Worm (Caenorhabditis elegans) whole organism, L3 larva: ENCODE data around the gene F46B3.16.

Experiments used
- R02D3.7 ChIP-seq: fragments of 150-350 bp; optimal IDR thresholded peaks from 2 replicates; lab custom pipeline; 2014; ENCODE audit warnings: missing biosample characterization, missing genetic modification characterization
- ZK546.5 ChIP-seq: sonication (generic microtip); optimal IDR thresholded peaks from 2 replicates; lab custom pipeline; 2017; ENCODE audit warnings: missing biosample characterization, missing genetic modification characterization
- aly-2 ChIP-seq: fragments of 150-350 bp; optimal IDR thresholded peaks from 2 replicates; lab custom pipeline; 2014; ENCODE audit warnings: missing biosample characterization, missing genetic modification characterization
- ama-1 ChIP-seq: fragments of 150-350 bp; optimal IDR thresholded peaks from 2 replicates; lab custom pipeline; 2018
- ceh-16 ChIP-seq: sonication (generic microtip); optimal IDR thresholded peaks from 2 replicates; lab custom pipeline; 2017; ENCODE audit warnings: missing biosample characterization, missing genetic modification characterization
- ceh-28 ChIP-seq: fragments of 150-350 bp; optimal IDR thresholded peaks from 2 replicates; lab custom pipeline; 2014; ENCODE audit warnings: missing biosample characterization, missing genetic modification reagents, missing genetic modification characterization
- ceh-82 ChIP-seq: fragments of 150-350 bp; optimal IDR thresholded peaks from 2 replicates; lab custom pipeline; 2014; ENCODE audit warnings: missing biosample characterization, missing genetic modification characterization
- ceh-9 ChIP-seq: sonication (generic microtip); optimal IDR thresholded peaks from 2 replicates; lab custom pipeline; 2018; ENCODE audit warnings: missing biosample characterization, missing genetic modification characterization
- daf-12 ChIP-seq: fragments of 150-350 bp; optimal IDR thresholded peaks from 2 replicates; lab custom pipeline; 2014; ENCODE audit warnings: missing biosample characterization, missing genetic modification reagents, missing genetic modification characterization
- egl-5 ChIP-seq: fragments of 150-350 bp; optimal IDR thresholded peaks from 2 replicates; lab custom pipeline; 2017; ENCODE audit warnings: missing biosample characterization, missing genetic modification reagents, missing genetic modification characterization, inconsistent platforms
- elt-1 ChIP-seq: fragments of 150-350 bp; optimal IDR thresholded peaks from 2 replicates; lab custom pipeline; 2014; ENCODE audit warnings: missing biosample characterization, missing genetic modification characterization
- elt-2 ChIP-seq: sonication (generic microtip); optimal IDR thresholded peaks from 2 replicates; lab custom pipeline; 2016; ENCODE audit warnings: missing genetic modification reagents, mild to moderate bottlenecking, missing genetic modification characterization, missing compliant biosample characterization
- eor-1 ChIP-seq, 2 experiments: fragments of 150-350 bp; optimal IDR thresholded peaks; 2 replicates each; lab custom pipeline; 2014 to 2018; ENCODE audit warnings: missing biosample characterization in 2 of 2, missing genetic modification characterization in 2 of 2
- fkh-10 ChIP-seq: sonication (generic microtip); optimal IDR thresholded peaks from 2 replicates; lab custom pipeline; 2017; ENCODE audit warnings: missing biosample characterization, missing genetic modification reagents, missing genetic modification characterization
- fkh-2 ChIP-seq: fragments of 150-350 bp; optimal IDR thresholded peaks from 2 replicates; lab custom pipeline; 2014; ENCODE audit warnings: missing biosample characterization, missing genetic modification reagents, missing genetic modification characterization
- fos-1 ChIP-seq: fragments of 150-350 bp; optimal IDR thresholded peaks from 2 replicates; lab custom pipeline; 2014; ENCODE audit warnings: missing biosample characterization, missing genetic modification characterization
- hmg-11 ChIP-seq: sonication (generic microtip); optimal IDR thresholded peaks from 2 replicates; lab custom pipeline; 2016; ENCODE audit warnings: missing genetic modification characterization, missing compliant biosample characterization
- lin-15B ChIP-seq: fragments of 150-350 bp; optimal IDR thresholded peaks from 2 replicates; lab custom pipeline; 2014; ENCODE audit warnings: missing biosample characterization, missing genetic modification characterization
- lin-39 ChIP-seq: fragments of 150-350 bp; optimal IDR thresholded peaks from 2 replicates; lab custom pipeline; 2018; ENCODE audit warnings: missing biosample characterization, missing genetic modification reagents, missing genetic modification characterization
- lsy-12 ChIP-seq: sonication (generic microtip); optimal IDR thresholded peaks from 2 replicates; lab custom pipeline; 2016; ENCODE audit warnings: mild to moderate bottlenecking, missing genetic modification characterization, missing compliant biosample characterization
- nfya-1 ChIP-seq: sonication (generic microtip); optimal IDR thresholded peaks from 2 replicates; lab custom pipeline; 2017; ENCODE audit warnings: missing genetic modification characterization, mild to moderate bottlenecking, missing compliant biosample characterization, antibody characterized with exemption, moderate library complexity; ENCODE audit not compliant: insufficient read depth
- nhr-11 ChIP-seq: fragments of 150-350 bp; optimal IDR thresholded peaks from 2 replicates; lab custom pipeline; 2014; ENCODE audit warnings: missing biosample characterization, missing genetic modification characterization
- nhr-23 ChIP-seq: fragments of 150-350 bp; optimal IDR thresholded peaks from 2 replicates; lab custom pipeline; 2014; ENCODE audit warnings: missing biosample characterization, missing genetic modification reagents, missing genetic modification characterization
- nhr-237 ChIP-seq: fragments of 150-350 bp; optimal IDR thresholded peaks from 2 replicates; lab custom pipeline; 2014; ENCODE audit warnings: missing biosample characterization, missing genetic modification characterization
- nhr-25 ChIP-seq: sonication (generic microtip); optimal IDR thresholded peaks from 2 replicates; lab custom pipeline; 2017; ENCODE audit warnings: missing biosample characterization, missing genetic modification characterization
- nhr-28 ChIP-seq: fragments of 150-350 bp; optimal IDR thresholded peaks from 2 replicates; lab custom pipeline; 2014; ENCODE audit warnings: missing biosample characterization, missing genetic modification characterization
- nhr-67 ChIP-seq: fragments of 150-350 bp; optimal IDR thresholded peaks from 2 replicates; lab custom pipeline; 2014; ENCODE audit warnings: missing biosample characterization, missing genetic modification characterization
- nhr-76 ChIP-seq: fragments of 150-350 bp; sonication (generic microtip); optimal IDR thresholded peaks from 5 replicates; lab custom pipeline; 2014; ENCODE audit warnings: missing biosample characterization, missing genetic modification characterization
- nhr-77 ChIP-seq: fragments of 150-350 bp; optimal IDR thresholded peaks from 2 replicates; lab custom pipeline; 2014; ENCODE audit warnings: missing biosample characterization, missing genetic modification characterization
- sea-2 ChIP-seq: fragments of 150-350 bp; sonication (generic microtip); optimal IDR thresholded peaks from 4 replicates; lab custom pipeline; 2014; ENCODE audit warnings: missing biosample characterization, missing genetic modification reagents, missing genetic modification characterization
- skn-1 ChIP-seq: fragments of 150-350 bp; optimal IDR thresholded peaks from 2 replicates; lab custom pipeline; 2014; ENCODE audit warnings: missing biosample characterization, missing genetic modification characterization
- snpc-4 ChIP-seq: fragments of 150-350 bp; optimal IDR thresholded peaks from 2 replicates; lab custom pipeline; 2014; ENCODE audit warnings: missing biosample characterization, missing genetic modification characterization
- tbx-2 ChIP-seq: sonication (generic microtip); optimal IDR thresholded peaks from 2 replicates; lab custom pipeline; 2016; ENCODE audit warnings: mild to moderate bottlenecking, missing genetic modification characterization, missing compliant biosample characterization
- unc-39 ChIP-seq: sonication (generic microtip); optimal IDR thresholded peaks from 4 replicates; lab custom pipeline; 2017; ENCODE audit warnings: missing biosample characterization, missing genetic modification characterization
- unc-62 ChIP-seq: fragments of 150-350 bp; sonication (generic microtip); optimal IDR thresholded peaks from 4 replicates; lab custom pipeline; 2014; ENCODE audit warnings: missing biosample characterization, missing genetic modification reagents, missing genetic modification characterization
- zag-1 ChIP-seq: fragments of 150-350 bp; optimal IDR thresholded peaks from 2 replicates; lab custom pipeline; 2014; ENCODE audit warnings: missing biosample characterization, missing genetic modification characterization
- ztf-4 ChIP-seq: fragments of 150-350 bp; optimal IDR thresholded peaks from 2 replicates; lab custom pipeline; 2014; ENCODE audit warnings: missing biosample characterization, missing genetic modification characterization

The F46B3.16 gene

ce11 chrV:20623060-20623459 lies 11.4 kb upstream of the F46B3.16 start, which contains the start of gene F46B3.8:
Gene F46B3.8, minus strand, starts transcription at chrV:20623160.
- TF ChIP-seq ZK546.5 (tag; lab: Kevin White, UChicago) = no peak
- TF ChIP-seq nhr-28 (tag; lab: Kevin White, UChicago) = no peak
- TF ChIP-seq lsy-12 (tag; lab: Kevin White, UChicago) = no peak
- TF ChIP-seq ceh-82 (tag; lab: Kevin White, UChicago) = no peak
- TF ChIP-seq nhr-23 (tag; lab: Kevin White, UChicago) = no peak
- no peak for TF ChIP-seq snpc-4
- TF ChIP-seq egl-5 (tag; lab: Kevin White, UChicago) = no peak
- no peak for TF ChIP-seq R02D3.7 (tag; lab: Kevin White, UChicago)
- no peak for TF ChIP-seq sea-2 (GFP tag; lab: Kevin White, UChicago)
- TF ChIP-seq nfya-1 (tag; lab: Kevin White, UChicago) = no peak
- TF ChIP-seq hmg-11 (tag; lab: Kevin White, UChicago) = no peak
- no peak for TF ChIP-seq nhr-77 (tag; lab: Kevin White, UChicago)
- TF ChIP-seq daf-12 = no peak
- no peak for TF ChIP-seq nhr-25
- TF ChIP-seq nhr-67 (tag; lab: Kevin White, UChicago) = no peak
- TF ChIP-seq fkh-2 (tag; lab: Kevin White, UChicago) = no peak
- TF ChIP-seq tbx-2 (tag; lab: Kevin White, UChicago) = no peak
- TF ChIP-seq fkh-10 (GFP tag; lab: Kevin White, UChicago) = no peak
- TF ChIP-seq skn-1 (tag; lab: Kevin White, UChicago) = no peak
- TF ChIP-seq, all 47 proteins: peak for 0

- TF ChIP-seq ztf-4 (no peak), elt-1 (tag; lab: Kevin White, UChicago) (no peak), nhr-76 (tag; lab: Kevin White, UChicago) (no peak), snpc-4 (no peak), unc-39 (tag; lab: Kevin White, UChicago) (no peak), lin-15B (tag; lab: Kevin White, UChicago) (no peak), fkh-2 (tag; lab: Kevin White, UChicago) (no peak)
These were observed 9.2 kb upstream of the F46B3.16 start for ce11 chrV:20625260-20625659.

ce11 chrV:20626043-20626761 lies 8.2 kb upstream of the F46B3.16 start, which contains the start of the genes F46B3.9 and srz-18:
Gene F46B3.9, minus strand, starts transcription at chrV:20626143.
Gene srz-18, plus strand, starts transcription at chrV:20626711.
- TF ChIP-seq eor-1 (tag; optimal IDR thresholded peaks at IDR 0.05; lab: Kevin White, UChicago) (no peak), ceh-28 (no peak), nhr-23 (tag; lab: Kevin White, UChicago) (no peak), fkh-2 (tag; lab: Kevin White, UChicago) (no peak), nhr-11 (no peak), nhr-237 (tag; lab: Kevin White, UChicago) (no peak)

ce11 chrV:20631255-20631654 lies 3.2 kb upstream of the F46B3.16 start, which contains the start of gene F46B3.14:
Gene F46B3.14, minus strand, starts transcription at chrV:20631355.
- TF ChIP-seq ceh-16 (no peak), nhr-77 (tag; lab: Kevin White, UChicago) (no peak), R02D3.7 (tag; lab: Kevin White, UChicago) (no peak), nhr-67 (tag; lab: Kevin White, UChicago) (no peak), daf-12 (no peak), nhr-11 (no peak), unc-62 (GFP tag; lab: Kevin White, UChicago) (no peak), fkh-2 (tag; lab: Kevin White, UChicago) (no peak), ztf-4 (no peak), nhr-237 (tag; lab: Kevin White, UChicago) (no peak), nhr-76 (tag; lab: Kevin White, UChicago) (no peak), lin-15B (tag; lab: Kevin White, UChicago) (no peak), elt-2 (tag; lab: Kevin White, UChicago) (no peak), ZK546.5 (tag; lab: Kevin White, UChicago) (no peak), aly-2 (tag; lab: Kevin White, UChicago) (no peak)

ce11 chrV:20633619-20634018 lies 811 bp upstream of the F46B3.16 start, which contains the start of gene F46B3.15:
Gene F46B3.15, minus strand, starts transcription at chrV:20633719.
- TF ChIP-seq nhr-28 (tag; lab: Kevin White, UChicago) (no peak), ama-1 (no peak), ceh-9 (tag; lab: Kevin White, UChicago) (no peak), sea-2 (GFP tag; lab: Kevin White, UChicago) (no peak), fos-1 (tag; lab: Kevin White, UChicago) (no peak), eor-1 (tag; optimal IDR thresholded peaks at IDR 0.05; lab: Kevin White, UChicago) (no peak), nfya-1 (tag; lab: Kevin White, UChicago) (no peak), zag-1 (tag; lab: Kevin White, UChicago) (no peak), elt-2 (tag; lab: Kevin White, UChicago) (no peak), ztf-4 (no peak), nhr-11 (no peak), nhr-23 (tag; lab: Kevin White, UChicago) (no peak), lin-39 (tag; lab: Kevin White, UChicago) (no peak), tbx-2 (tag; lab: Kevin White, UChicago) (no peak), R02D3.7 (tag; lab: Kevin White, UChicago) (no peak)
